Worm (Caenorhabditis elegans) whole organism, L3 larva: ENCODE results near the gene Y43F8B.28.

ENCODE experiments used
- R02D3.7 ChIP-seq: fragments of 150-350 bp; optimal IDR thresholded peaks from 2 replicates; lab custom pipeline; 2014; ENCODE audit warnings: missing biosample characterization, missing genetic modification characterization
- ZK546.5 ChIP-seq: sonication (generic microtip); optimal IDR thresholded peaks from 2 replicates; lab custom pipeline; 2017; ENCODE audit warnings: missing biosample characterization, missing genetic modification characterization
- ama-1 ChIP-seq: fragments of 150-350 bp; optimal IDR thresholded peaks from 2 replicates; lab custom pipeline; 2018
- ceh-16 ChIP-seq: sonication (generic microtip); optimal IDR thresholded peaks from 2 replicates; lab custom pipeline; 2017; ENCODE audit warnings: missing biosample characterization, missing genetic modification characterization
- egl-27 ChIP-seq: sonication (generic microtip); optimal IDR thresholded peaks from 4 replicates; lab custom pipeline; 2017; ENCODE audit warnings: missing biosample characterization, missing genetic modification reagents, missing genetic modification characterization
- fkh-10 ChIP-seq: sonication (generic microtip); optimal IDR thresholded peaks from 2 replicates; lab custom pipeline; 2017; ENCODE audit warnings: missing biosample characterization, missing genetic modification reagents, missing genetic modification characterization
- fkh-2 ChIP-seq: fragments of 150-350 bp; optimal IDR thresholded peaks from 2 replicates; lab custom pipeline; 2014; ENCODE audit warnings: missing biosample characterization, missing genetic modification reagents, missing genetic modification characterization
- lin-39 ChIP-seq: fragments of 150-350 bp; optimal IDR thresholded peaks from 2 replicates; lab custom pipeline; 2018; ENCODE audit warnings: missing biosample characterization, missing genetic modification reagents, missing genetic modification characterization
- nfya-1 ChIP-seq: sonication (generic microtip); optimal IDR thresholded peaks from 2 replicates; lab custom pipeline; 2017; ENCODE audit warnings: missing genetic modification characterization, mild to moderate bottlenecking, missing compliant biosample characterization, antibody characterized with exemption, moderate library complexity; ENCODE audit not compliant: insufficient read depth
- nhr-237 ChIP-seq: fragments of 150-350 bp; optimal IDR thresholded peaks from 2 replicates; lab custom pipeline; 2014; ENCODE audit warnings: missing biosample characterization, missing genetic modification characterization
- nhr-28 ChIP-seq: fragments of 150-350 bp; optimal IDR thresholded peaks from 2 replicates; lab custom pipeline; 2014; ENCODE audit warnings: missing biosample characterization, missing genetic modification characterization
- nhr-67 ChIP-seq: fragments of 150-350 bp; optimal IDR thresholded peaks from 2 replicates; lab custom pipeline; 2014; ENCODE audit warnings: missing biosample characterization, missing genetic modification characterization
- unc-39 ChIP-seq: sonication (generic microtip); optimal IDR thresholded peaks from 4 replicates; lab custom pipeline; 2017; ENCODE audit warnings: missing biosample characterization, missing genetic modification characterization
- unc-62 ChIP-seq: fragments of 150-350 bp; sonication (generic microtip); optimal IDR thresholded peaks from 4 replicates; lab custom pipeline; 2014; ENCODE audit warnings: missing biosample characterization, missing genetic modification reagents, missing genetic modification characterization

DNA sequence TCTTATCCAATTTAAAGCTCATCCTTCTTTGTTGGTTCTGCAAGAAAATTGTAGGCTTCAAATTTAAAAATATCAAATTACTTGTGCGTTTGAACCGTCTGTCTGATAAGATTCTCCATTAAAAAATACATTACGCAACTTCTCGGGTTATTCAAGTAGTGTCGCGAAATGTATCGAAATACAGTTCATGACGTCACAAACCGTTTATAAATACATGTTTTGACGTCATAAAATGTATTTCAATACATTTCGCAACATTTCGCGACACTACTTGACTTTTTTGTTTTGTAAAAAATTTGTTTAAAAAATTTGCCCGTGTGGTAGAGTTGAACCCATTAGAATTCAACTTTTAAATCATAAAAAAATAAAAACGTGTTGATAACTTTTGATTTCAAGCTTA, 41.5 kb upstream of the Y43F8B.28 start:
- no peak for TF ChIP-seq fkh-10 (GFP tag; lab: Kevin White, UChicago)
- TF ChIP-seq lin-39 = no peak
- TF ChIP-seq ceh-16 (tag; lab: Kevin White, UChicago) = no peak
- TF ChIP-seq R02D3.7 (tag; lab: Kevin White, UChicago) = no peak
- TF ChIP-seq ZK546.5 (tag; lab: Kevin White, UChicago) = no peak
- no peak for TF ChIP-seq fkh-2
- TF ChIP-seq unc-62 (GFP tag; lab: Kevin White, UChicago) = no peak
- no peak for TF ChIP-seq unc-39 (tag; lab: Kevin White, UChicago)
- no peak for TF ChIP-seq nhr-67 (tag; lab: Kevin White, UChicago)
- no peak for TF ChIP-seq nfya-1 (tag; lab: Kevin White, UChicago)
- TF ChIP-seq ama-1 (lab: Kevin White, UChicago) = no peak
- TF ChIP-seq nhr-237 (tag; lab: Kevin White, UChicago) = no peak
- TF ChIP-seq nhr-28 (tag; lab: Kevin White, UChicago) = no peak
- no peak for TF ChIP-seq egl-27 (tag; lab: Kevin White, UChicago)
